Worm (Caenorhabditis elegans): ENCODE results near the gene cbn-1.

ce11 chrII:307154-307553 is 25.2 kb downstream of the cbn-1 start, which contains the start of gene K01A2.4:
- TF ChIP-seq pqm-1 (tag; optimal IDR thresholded peaks at IDR 0.05) (no peak), hlh-30 (tag; optimal IDR thresholded peaks at IDR 0.05; ENCODE audit: insufficient read depth) (no peak)

All from whole organism, L4 larva.